Worm (Caenorhabditis elegans): ENCODE results near the gene cyb-2.1.

cyb-2.1 gene

ce11 chrIV:11019962-11020550, 34.3 kb downstream of the cyb-2.1 start, which contains the start of gene F13H10.8 (continued):
- TF ChIP-seq lir-1 (GFP tag; conservative IDR thresholded peaks at IDR 0.05) (no peak), tlf-1 (GFP tag; optimal IDR thresholded peaks at IDR 0.05) (no peak), ztf-3 (GFP tag; optimal IDR thresholded peaks at IDR 0.05) (no peak), lag-1 (GFP tag; IDR thresholded peaks at IDR 0.05) (no peak), unc-130 (GFP tag; optimal IDR thresholded peaks at IDR 0.05) (no peak), F23B12.7 (tag; optimal IDR thresholded peaks at IDR 0.05; ENCODE audit: insufficient read depth) (peak; percentile 39), ama-1 (optimal IDR thresholded peaks at IDR 0.05) (no peak), ama-1 (GFP tag; optimal IDR thresholded peaks at IDR 0.05) (no peak), lin-40 (tag; optimal IDR thresholded peaks at IDR 0.05) (no peak), Y56A3A.18 (GFP tag; IDR thresholded peaks at IDR 0.05) (no peak), ZK185.1 (tag; optimal IDR thresholded peaks at IDR 0.05; ENCODE audit: poor library complexity, severe bottlenecking) (no peak), tbx-9 (tag; optimal IDR thresholded peaks at IDR 0.05; ENCODE audit: borderline replicate concordance) (no peak), pbrm-1 (GFP tag; IDR thresholded peaks at IDR 0.05) (no peak), lin-26 (GFP tag; IDR thresholded peaks at IDR 0.05) (no peak), nfyb-1 (GFP tag; IDR thresholded peaks at IDR 0.05) (0 out of 2 replicates have a peak, but pooled peaks have one; percentile 9)

- TF ChIP-seq mel-28 (tag; optimal IDR thresholded peaks at IDR 0.05; ENCODE audit: borderline replicate concordance) (no peak), sdz-38 (tag; optimal IDR thresholded peaks at IDR 0.05) (no peak), ama-1 (optimal IDR thresholded peaks at IDR 0.05) (no peak), ama-1 (GFP tag; optimal IDR thresholded peaks at IDR 0.05) (no peak), B0336.3 (GFP tag; IDR thresholded peaks at IDR 0.05) (peak; percentile 32; the same call in 1 of the 2 replicates), F33H1.4 (GFP tag; IDR thresholded peaks at IDR 0.05) (peak; percentile 59; the same call in 1 of the 2 replicates), F57C9.4 (tag; optimal IDR thresholded peaks at IDR 0.05) (no peak), nhr-90 (tag; optimal IDR thresholded peaks at IDR 0.05) (no peak), attf-5 (GFP tag; optimal IDR thresholded peaks at IDR 0.05) (peak; percentile 40), attf-6 (GFP tag; IDR thresholded peaks at IDR 0.05) (no peak), F57A8.1 (GFP tag; optimal IDR thresholded peaks at IDR 0.05) (no peak), cebp-1 (GFP tag; IDR thresholded peaks at IDR 0.05) (no peak), cebp-1 (tag; optimal IDR thresholded peaks at IDR 0.05) (peak; percentile 39), dox-1 (GFP tag; IDR thresholded peaks at IDR 0.05) (0 out of 2 replicates have a peak, but pooled peaks have one; percentile 42), lin-40 (tag; optimal IDR thresholded peaks at IDR 0.05) (no peak), lin-54 (GFP tag; optimal IDR thresholded peaks at IDR 0.05) (peak; percentile 31), snpc-1.1 (tag; optimal IDR thresholded peaks at IDR 0.05; ENCODE audit: insufficient read depth) (no peak), nhr-120 (GFP tag; IDR thresholded peaks at IDR 0.05) (no peak), nhr-80 (tag; optimal IDR thresholded peaks at IDR 0.05) (peak; percentile 52), aptf-2 (GFP tag; conservative IDR thresholded peaks at IDR 0.05) (no peak), mcd-1 (GFP tag; IDR thresholded peaks at IDR 0.05) (0 out of 2 replicates have a peak, but pooled peaks have one; percentile 4), let-607 (tag; optimal IDR thresholded peaks at IDR 0.05) (peak in 1 of 2 experiments; percentile 25), repo-1 (tag; optimal IDR thresholded peaks at IDR 0.05) (peak; percentile 6), lin-35 (GFP tag; optimal IDR thresholded peaks at IDR 0.05) (no peak), ztf-26 (tag; optimal IDR thresholded peaks at IDR 0.05) (peak; percentile 57), die-1 (tag; optimal IDR thresholded peaks at IDR 0.05) (no peak), lsl-1 (GFP tag; optimal IDR thresholded peaks at IDR 0.05) (peak; percentile 64), madf-6 (GFP tag; IDR thresholded peaks at IDR 0.05) (no peak)
Observed at ce11 chrIV:11021512-11022268, 35.9 kb downstream of the cyb-2.1 start, which contains the start of gene mogs-1. Gene mogs-1, minus strand, starts transcription at chrIV:11021928.
